Fruit fly (Drosophila melanogaster) whole organism, embryonic: ENCODE data around the gene CG7365.
A peak's percentile ranks its signal among the peaks of the same experiment; 100 is the strongest.

Source experiments
- Atf6 ChIP-seq: fragments of 200-800 bp; sonication (Bioruptor generic); IDR thresholded peaks from 2 replicates; pipeline ENCODE4 v1.3.6; 2022; ENCODE audit warnings: missing biosample characterization, missing genetic modification characterization
- CG2889 ChIP-seq: fragments of 200-800 bp; sonication (Bioruptor generic); IDR thresholded peaks from 3 replicates; pipeline ENCODE4 v1.3.6; 2022; ENCODE audit warnings: missing biosample characterization, missing genetic modification characterization
- CG7556 ChIP-seq: fragments of 200-800 bp; sonication (Bioruptor generic); optimal IDR thresholded peaks from 2 replicates; lab custom pipeline; 2017; ENCODE audit warnings: missing biosample characterization, mild to moderate bottlenecking, missing genetic modification characterization
- E2f1 ChIP-seq: fragments of 200-800 bp; sonication (Bioruptor generic); IDR thresholded peaks from 2 replicates; pipeline ENCODE4 v1.3.6; 2022; ENCODE audit warnings: missing biosample characterization, missing genetic modification characterization
- ind ChIP-seq: fragments of 200-800 bp; sonication (Bioruptor generic); optimal IDR thresholded peaks from 3 replicates; lab custom pipeline; 2016; ENCODE audit warnings: missing biosample characterization, missing genetic modification characterization

- TF ChIP-seq E2f1 (GFP tag; lab: Robert Waterston, UW) (no peak), Atf6 (0 out of 2 replicates have a peak, but pooled peaks have one; percentile 19), CG7556 (GFP tag; lab: Kevin White, UChicago) (no peak), ind (no peak), CG2889 (GFP tag; lab: Robert Waterston, UW) (no peak)
Observed at dm6 chr3L:20112797-20113368, 14.3 kb downstream of the CG7365 start, which contains the start of gene CG14187.
